Worm (Caenorhabditis elegans): ENCODE measurements around the gene C05D2.8.

The C05D2.8 gene

ce11 chrIII:5621236-5621635 is 11.1 kb upstream of the C05D2.8 start (continued):
- peak; percentile 43 for TF ChIP-seq pqm-1 (tag; optimal IDR thresholded peaks at IDR 0.05)
- TF ChIP-seq ceh-44 (GFP tag; IDR thresholded peaks at IDR 0.05): no peak
- TF ChIP-seq nhr-237 (tag; optimal IDR thresholded peaks at IDR 0.05): no peak
- TF ChIP-seq nhr-25 (tag; optimal IDR thresholded peaks at IDR 0.05; ENCODE audit: borderline replicate concordance, insufficient read depth): no peak
- no peak for TF ChIP-seq Y75B8A.6 (GFP tag; IDR thresholded peaks at IDR 0.05)
- TF ChIP-seq ceh-82 (tag; optimal IDR thresholded peaks at IDR 0.05): no peak
- TF ChIP-seq nhr-76 (tag; optimal IDR thresholded peaks at IDR 0.05): no peak
- no peak for TF ChIP-seq saeg-2 (GFP tag; IDR thresholded peaks at IDR 0.05)
- no peak for TF ChIP-seq zfp-2 (tag; optimal IDR thresholded peaks at IDR 0.05)
- no peak for TF ChIP-seq dmd-8 (GFP tag; IDR thresholded peaks at IDR 0.05)
- no peak for TF ChIP-seq unc-39 (tag; optimal IDR thresholded peaks at IDR 0.05)
- no peak for TF ChIP-seq zag-1 (tag; optimal IDR thresholded peaks at IDR 0.05)
- no peak for TF ChIP-seq daf-8 (GFP tag; IDR thresholded peaks at IDR 0.05)
- no peak for TF ChIP-seq R02D3.7 (tag; optimal IDR thresholded peaks at IDR 0.05)
- no peak for TF ChIP-seq attf-4 (tag; optimal IDR thresholded peaks at IDR 0.05)
- TF ChIP-seq duxl-1 (tag; optimal IDR thresholded peaks at IDR 0.05; ENCODE audit: poor library complexity): peak; percentile 29
- TF ChIP-seq nhr-111 (GFP tag; optimal IDR thresholded peaks at IDR 0.05): no peak
- TF ChIP-seq tra-1 (GFP tag; IDR thresholded peaks at IDR 0.05): no peak
- TF ChIP-seq aha-1 (tag): peak; percentile 8
- TF ChIP-seq spr-1 (tag; optimal IDR thresholded peaks at IDR 0.05): no peak
- TF ChIP-seq F49E8.2 (tag; optimal IDR thresholded peaks at IDR 0.05; ENCODE audit: borderline replicate concordance): no peak
- peak; percentile 65 for TF ChIP-seq nhr-77 (tag; optimal IDR thresholded peaks at IDR 0.05)
- no peak for TF ChIP-seq gei-8 (GFP tag; optimal IDR thresholded peaks at IDR 0.05)
- TF ChIP-seq egl-43 (GFP tag; IDR thresholded peaks at IDR 0.05): 0 out of 2 replicates have a peak, but pooled peaks have one; percentile 69
- TF ChIP-seq madf-9 (GFP tag; conservative IDR thresholded peaks at IDR 0.05): no peak
- no peak for TF ChIP-seq ceh-20 (GFP tag; IDR thresholded peaks at IDR 0.05)
- TF ChIP-seq lsy-2 (tag; optimal IDR thresholded peaks at IDR 0.05): peak; percentile 52 to 76
- no peak for TF ChIP-seq tag-97 (GFP tag; IDR thresholded peaks at IDR 0.05)
- no peak for TF ChIP-seq egl-27 (tag; optimal IDR thresholded peaks at IDR 0.05)
- no peak for TF ChIP-seq lir-3 (tag; optimal IDR thresholded peaks at IDR 0.05)
- TF ChIP-seq mxl-2 (GFP tag; conservative IDR thresholded peaks at IDR 0.05): no peak
- TF ChIP-seq nhr-10 (tag; optimal IDR thresholded peaks at IDR 0.05): no peak
- TF ChIP-seq daf-19 (GFP tag; conservative IDR thresholded peaks at IDR 0.05): no peak
- TF ChIP-seq ceh-28 (tag; optimal IDR thresholded peaks at IDR 0.05): no peak
- peak; percentile 91 for TF ChIP-seq mxl-3 (GFP tag; optimal IDR thresholded peaks at IDR 0.05)
- no peak for TF ChIP-seq ctbp-1 (GFP tag; IDR thresholded peaks at IDR 0.05)
- no peak for TF ChIP-seq zfp-3 (GFP tag; conservative IDR thresholded peaks at IDR 0.05)
- peak; percentile 90 for TF ChIP-seq hlh-11 (tag; optimal IDR thresholded peaks at IDR 0.05)
- no peak; the same call in 1 of the 2 replicates for TF ChIP-seq arid-1 (GFP tag; conservative IDR thresholded peaks at IDR 0.05)
- TF ChIP-seq snpc-4 (tag; optimal IDR thresholded peaks at IDR 0.05): no peak
- peak; percentile 35; the same call in 1 of the 2 replicates for TF ChIP-seq set-16 (GFP tag; IDR thresholded peaks at IDR 0.05)
- TF ChIP-seq mes-2 (tag; optimal IDR thresholded peaks at IDR 0.05; ENCODE audit: poor library complexity, severe bottlenecking): peak; percentile 62
- TF ChIP-seq F37D6.2 (tag; optimal IDR thresholded peaks at IDR 0.05): peak; percentile 29
- TF ChIP-seq nhr-6 (tag; optimal IDR thresholded peaks at IDR 0.05): no peak
- TF ChIP-seq lin-29 (GFP tag; IDR thresholded peaks at IDR 0.05): no peak
- no peak for TF ChIP-seq lin-15B (tag; optimal IDR thresholded peaks at IDR 0.05)
- peak; percentile 84 for TF ChIP-seq nhr-11 (tag; optimal IDR thresholded peaks at IDR 0.05)
- TF ChIP-seq cey-2 (tag; optimal IDR thresholded peaks at IDR 0.05; ENCODE audit: borderline replicate concordance, insufficient read depth): no peak
- no peak for TF ChIP-seq lin-38 (GFP tag; IDR thresholded peaks at IDR 0.05)
- no peak for TF ChIP-seq fos-1 (tag; optimal IDR thresholded peaks at IDR 0.05)
- no peak for TF ChIP-seq lin-39 (tag; optimal IDR thresholded peaks at IDR 0.05)
- TF ChIP-seq Y105C5A.15 (GFP tag; IDR thresholded peaks at IDR 0.05): no peak

Measured in whole organism, L4 larva.